Worm (Caenorhabditis elegans): Measurements from ENCODE around the gene zipt-13.

Gene zipt-13

ce11 chrX:10215429-10215828, 21.3 kb downstream of the zipt-13 start, which contains the start of gene F44A6.4:
TSS of gene F44A6.4 (minus strand) at chrX:10215495.
- TF ChIP-seq aha-1 (tag; optimal IDR thresholded peaks at IDR 0.05), result no peak
- TF ChIP-seq blmp-1 (tag; optimal IDR thresholded peaks at IDR 0.05), result peak; percentile 81
- no peak for TF ChIP-seq efl-1 (optimal IDR thresholded peaks at IDR 0.05)
- peak in 1 of 2 experiments; percentile 45 for TF ChIP-seq efl-1 (GFP tag; optimal IDR thresholded peaks at IDR 0.05 in 1 of 2)

ce11 chrX:10212469-10212868, 24.3 kb downstream of the zipt-13 start, which contains the start of gene F44A6.3:
TSS of gene F44A6.3 (plus strand) at chrX:10212769.
- TF ChIP-seq nhr-237 (tag; optimal IDR thresholded peaks at IDR 0.05) (no peak), ztf-11 (tag; optimal IDR thresholded peaks at IDR 0.05) (no peak), snpc-4 (tag; optimal IDR thresholded peaks at IDR 0.05) (no peak), nhr-11 (tag; optimal IDR thresholded peaks at IDR 0.05) (no peak), dsc-1 (tag; optimal IDR thresholded peaks at IDR 0.05) (no peak), alr-1 (tag; optimal IDR thresholded peaks at IDR 0.05; ENCODE audit: borderline replicate concordance) (no peak), ama-1 (optimal IDR thresholded peaks at IDR 0.05) (no peak), unc-86 (tag; optimal IDR thresholded peaks at IDR 0.05) (no peak), lin-14 (GFP tag; optimal IDR thresholded peaks at IDR 0.05) (no peak), tbx-2 (tag; optimal IDR thresholded peaks at IDR 0.05) (no peak), Y116A8C.19 (tag; optimal IDR thresholded peaks at IDR 0.05; ENCODE audit: borderline replicate concordance) (no peak), skn-1 (tag; optimal IDR thresholded peaks at IDR 0.05) (no peak), irx-1 (tag; optimal IDR thresholded peaks at IDR 0.05) (no peak), fkh-4 (tag; optimal IDR thresholded peaks at IDR 0.05; ENCODE audit: borderline replicate concordance) (no peak), elt-3 (tag; optimal IDR thresholded peaks at IDR 0.05) (no peak), lir-3 (tag; optimal IDR thresholded peaks at IDR 0.05; ENCODE audit: poor library complexity) (no peak), lin-35 (GFP tag; optimal IDR thresholded peaks at IDR 0.05) (no peak), nhr-20 (tag; optimal IDR thresholded peaks at IDR 0.05) (no peak), snu-23 (GFP tag; optimal IDR thresholded peaks at IDR 0.05) (no peak)

ce11 chrX:10208481-10208880, 28.3 kb downstream of the zipt-13 start:
- no peak for TF ChIP-seq rnt-1 (tag; optimal IDR thresholded peaks at IDR 0.05)
- peak; percentile 51 for TF ChIP-seq dsc-1 (tag; optimal IDR thresholded peaks at IDR 0.05)

ce11 chrX:10206008-10206407, 30.7 kb downstream of the zipt-13 start:
- TF ChIP-seq elt-3 (tag; optimal IDR thresholded peaks at IDR 0.05) (no peak), nhr-19 (GFP tag; conservative IDR thresholded peaks at IDR 0.05) (no peak), nhr-12 (tag; optimal IDR thresholded peaks at IDR 0.05) (no peak), fkh-8 (tag; optimal IDR thresholded peaks at IDR 0.05) (no peak), tbx-2 (tag; optimal IDR thresholded peaks at IDR 0.05) (no peak), lin-15B (tag; optimal IDR thresholded peaks at IDR 0.05) (no peak), snpc-4 (tag; optimal IDR thresholded peaks at IDR 0.05) (no peak), mdl-1 (tag; optimal IDR thresholded peaks at IDR 0.05) (no peak), nhr-237 (tag; optimal IDR thresholded peaks at IDR 0.05) (no peak), lin-13 (GFP tag; optimal IDR thresholded peaks at IDR 0.05) (no peak), fkh-10 (GFP tag; optimal IDR thresholded peaks at IDR 0.05) (no peak), snu-23 (GFP tag; optimal IDR thresholded peaks at IDR 0.05) (no peak)

ce11 chrX:10205321-10205720, 31.4 kb downstream of the zipt-13 start, which contains the start of gene sex-1:
TSS of gene sex-1 (minus strand) at chrX:10205421.
- TF ChIP-seq ztf-4 (tag; optimal IDR thresholded peaks at IDR 0.05) (no peak), nhr-84 (tag; optimal IDR thresholded peaks at IDR 0.05) (no peak)

All from whole organism, L1 larva.